Fruit fly (Drosophila melanogaster) whole organism, embryonic: ENCODE measurements around the gene Rpt4.

Source experiments
- BtbVII ChIP-seq: fragments of 200-800 bp; sonication (Bioruptor generic); optimal IDR thresholded peaks from 3 replicates; lab custom pipeline; 2017; ENCODE audit warnings: missing biosample characterization, mild to moderate bottlenecking, missing genetic modification characterization
- Bteb2 ChIP-seq: fragments of 200-800 bp; sonication (Bioruptor generic); optimal IDR thresholded peaks from 2 replicates; lab custom pipeline; 2016; ENCODE audit warnings: missing biosample characterization, missing genetic modification characterization
- CG1024 ChIP-seq: fragments of 200-800 bp; sonication (Bioruptor generic); IDR thresholded peaks from 2 replicates; pipeline ENCODE4 v1.3.6; 2022; ENCODE audit warnings: missing biosample characterization, missing genetic modification characterization
- CG12155 ChIP-seq: fragments of 200-800 bp; sonication (Bioruptor generic); optimal IDR thresholded peaks from 3 replicates; lab custom pipeline; 2016; ENCODE audit warnings: missing biosample characterization, missing genetic modification characterization
- CG12236 ChIP-seq: fragments of 200-800 bp; sonication (Bioruptor generic); optimal IDR thresholded peaks from 2 replicates; lab custom pipeline; 2016; ENCODE audit warnings: missing biosample characterization, missing genetic modification characterization
- CG12942 ChIP-seq: fragments of 200-800 bp; sonication (Bioruptor generic); optimal IDR thresholded peaks from 3 replicates; lab custom pipeline; 2016; ENCODE audit warnings: missing biosample characterization, missing genetic modification characterization
- CG13296 ChIP-seq: fragments of 200-800 bp; sonication (Bioruptor generic); optimal IDR thresholded peaks from 3 replicates; lab custom pipeline; 2018; ENCODE audit warnings: missing biosample characterization, mild to moderate bottlenecking, missing genetic modification characterization
- CG15479 ChIP-seq: fragments of 200-800 bp; sonication (Bioruptor generic); optimal IDR thresholded peaks from 3 replicates; lab custom pipeline; 2019; ENCODE audit warnings: missing biosample characterization, mild to moderate bottlenecking, missing genetic modification characterization, moderate library complexity
- CG31224 ChIP-seq: fragments of 200-800 bp; sonication (Bioruptor generic); IDR thresholded peaks from 2 replicates; pipeline ENCODE4 v1.3.6; 2022; ENCODE audit warnings: missing biosample characterization, missing genetic modification characterization
- CG31388 ChIP-seq: fragments of 200-800 bp; sonication (Bioruptor generic); optimal IDR thresholded peaks from 2 replicates; lab custom pipeline; 2016; ENCODE audit warnings: missing biosample characterization, missing genetic modification characterization
- CG3163 ChIP-seq: fragments of 200-800 bp; sonication (Bioruptor generic); optimal IDR thresholded peaks from 3 replicates; lab custom pipeline; 2016; ENCODE audit warnings: missing biosample characterization, missing genetic modification characterization
- CG6272 ChIP-seq: fragments of 200-800 bp; sonication (Bioruptor generic); IDR thresholded peaks from 2 replicates; pipeline ENCODE4 v1.3.6; 2022; ENCODE audit warnings: missing biosample characterization, missing genetic modification characterization
- CG6689 ChIP-seq: fragments of 200-800 bp; sonication (Bioruptor generic); IDR thresholded peaks from 2 replicates; pipeline ENCODE4 v1.3.6; 2022; ENCODE audit warnings: missing biosample characterization, missing genetic modification characterization
- CG6854 ChIP-seq: fragments of 200-800 bp; sonication (Bioruptor generic); optimal IDR thresholded peaks from 3 replicates; lab custom pipeline; 2017; ENCODE audit warnings: missing biosample characterization, mild to moderate bottlenecking, missing genetic modification characterization
- CG7271 ChIP-seq: fragments of 200-800 bp; sonication (Bioruptor generic); optimal IDR thresholded peaks from 2 replicates; lab custom pipeline; 2018; ENCODE audit warnings: missing biosample characterization, mild to moderate bottlenecking, missing genetic modification characterization, moderate library complexity
- CG7963 ChIP-seq: fragments of 200-800 bp; sonication (Bioruptor generic); IDR thresholded peaks from 3 replicates; pipeline ENCODE4 v1.3.6; 2022; ENCODE audit warnings: missing biosample characterization, missing genetic modification characterization; ENCODE audit not compliant: partially characterized antibody
- CG9932 ChIP-seq: fragments of 200-800 bp; sonication (Bioruptor generic); IDR thresholded peaks from 2 replicates; pipeline ENCODE4 v1.3.6; 2022; ENCODE audit warnings: missing biosample characterization, missing genetic modification characterization
- CHES-1-like ChIP-seq: fragments of 200-800 bp; sonication (Bioruptor generic); optimal IDR thresholded peaks from 2 replicates; lab custom pipeline; 2016; ENCODE audit warnings: missing biosample characterization, missing genetic modification characterization
- CTCF ChIP-seq: fragments of 200-800 bp; sonication (Bioruptor generic); optimal IDR thresholded peaks from 2 replicates; lab custom pipeline; 2017; ENCODE audit warnings: missing biosample characterization, mild to moderate bottlenecking, missing genetic modification characterization, moderate library complexity
- D19B ChIP-seq: fragments of 200-800 bp; sonication (Bioruptor generic); optimal IDR thresholded peaks from 2 replicates; lab custom pipeline; 2017; ENCODE audit warnings: missing biosample characterization, mild to moderate bottlenecking, missing genetic modification characterization
- Dbx ChIP-seq: fragments of 200-800 bp; sonication (Bioruptor generic); IDR thresholded peaks from 3 replicates; pipeline ENCODE4 v1.3.6; 2022; ENCODE audit warnings: missing biosample characterization, missing genetic modification characterization
- Dip2 ChIP-seq: fragments of 200-800 bp; sonication (Bioruptor generic); IDR thresholded peaks from 2 replicates; pipeline ENCODE4 v1.3.6; 2022; ENCODE audit warnings: missing biosample characterization, missing genetic modification characterization
- H2.0 ChIP-seq: fragments of 200-800 bp; sonication (Bioruptor generic); IDR thresholded peaks from 2 replicates; pipeline ENCODE4 v1.3.6; 2022; ENCODE audit warnings: missing biosample characterization, missing genetic modification characterization
- HmgD ChIP-seq: fragments of 200-800 bp; sonication (Bioruptor generic); optimal IDR thresholded peaks from 3 replicates; lab custom pipeline; 2016; ENCODE audit warnings: missing biosample characterization, missing genetic modification characterization
- Hr3 ChIP-seq: fragments of 200-800 bp; sonication (Bioruptor generic); optimal IDR thresholded peaks from 3 replicates; lab custom pipeline; 2016; ENCODE audit warnings: missing biosample characterization, missing genetic modification characterization
- Hsf ChIP-seq: fragments of 200-800 bp; sonication (Bioruptor generic); optimal IDR thresholded peaks from 3 replicates; lab custom pipeline; 2016; ENCODE audit warnings: missing biosample characterization, missing genetic modification characterization
- NK7.1 ChIP-seq: fragments of 200-800 bp; sonication (Bioruptor generic); optimal IDR thresholded peaks from 3 replicates; lab custom pipeline; 2016; ENCODE audit warnings: missing biosample characterization, missing genetic modification characterization
- Nf-YA ChIP-seq: fragments of 200-800 bp; sonication (Bioruptor generic); IDR thresholded peaks from 2 replicates; pipeline ENCODE4 v1.3.6; 2022; ENCODE audit warnings: missing biosample characterization, missing genetic modification characterization
- NfI ChIP-seq: fragments of 200-800 bp; sonication (Bioruptor generic); optimal IDR thresholded peaks from 3 replicates; lab custom pipeline; 2018; ENCODE audit warnings: missing biosample characterization, mild to moderate bottlenecking, missing genetic modification characterization, moderate library complexity
- TFAM ChIP-seq: fragments of 200-800 bp; sonication (Bioruptor generic); optimal IDR thresholded peaks from 2 replicates; lab custom pipeline; 2017; ENCODE audit warnings: missing biosample characterization, missing genetic modification characterization, inconsistent platforms
- Xrp1 ChIP-seq: fragments of 200-800 bp; sonication (Bioruptor generic); IDR thresholded peaks from 2 replicates; pipeline ENCODE4 v1.3.6; 2022; ENCODE audit warnings: missing biosample characterization, missing genetic modification characterization
- ab ChIP-seq: fragments of 200-800 bp; sonication (Bioruptor generic); optimal IDR thresholded peaks from 2 replicates; lab custom pipeline; 2016; ENCODE audit warnings: missing biosample characterization, missing genetic modification characterization
- chif ChIP-seq, 2 experiments: fragments of 200-800 bp; sonication (Bioruptor generic); optimal IDR thresholded peaks; 3 replicates each; lab custom pipeline; 2016; ENCODE audit warnings: missing biosample characterization in 2 of 2, missing genetic modification characterization in 2 of 2
- corto ChIP-seq: fragments of 200-800 bp; sonication (Bioruptor generic); optimal IDR thresholded peaks from 2 replicates; lab custom pipeline; 2016; ENCODE audit warnings: missing biosample characterization, mild to moderate bottlenecking, missing genetic modification characterization, moderate library complexity
- da ChIP-seq: fragments of 200-800 bp; sonication (Bioruptor generic); optimal IDR thresholded peaks from 2 replicates; lab custom pipeline; 2016; ENCODE audit warnings: missing biosample characterization, missing genetic modification characterization
- emc ChIP-seq: fragments of 200-800 bp; sonication (Bioruptor generic); optimal IDR thresholded peaks from 2 replicates; lab custom pipeline; 2016; ENCODE audit warnings: missing biosample characterization, missing genetic modification characterization
- grn ChIP-seq: fragments of 200-800 bp; sonication (Bioruptor generic); optimal IDR thresholded peaks from 3 replicates; lab custom pipeline; 2017; ENCODE audit warnings: missing biosample characterization, missing genetic modification characterization
- hbn ChIP-seq: fragments of 200-800 bp; sonication (Bioruptor generic); IDR thresholded peaks from 2 replicates; pipeline ENCODE4 v1.3.6; 2022; ENCODE audit warnings: missing biosample characterization, missing genetic modification characterization; ENCODE audit not compliant: partially characterized antibody
- hkb ChIP-seq, 2 experiments: fragments of 200-800 bp in 1 of 2; fragments of >200 bp in 1 of 2; sonication (Bioruptor generic) in 1 of 2; IDR thresholded peaks in 1 of 2; optimal IDR thresholded peaks in 1 of 2; 2 replicates each; pipeline versions ENCODE4 v1.3.6 to Lab custom; 2017 to 2022; ENCODE audit warnings: missing biosample characterization in 1 of 2, missing genetic modification characterization in 1 of 2
- jigr1 ChIP-seq: fragments of 200-800 bp; sonication (Bioruptor generic); IDR thresholded peaks from 3 replicates; pipeline ENCODE4 v1.3.6; 2022; ENCODE audit warnings: missing biosample characterization, missing genetic modification characterization
- ken ChIP-seq: fragments of 200-800 bp; sonication (Bioruptor generic); IDR thresholded peaks from 3 replicates; pipeline ENCODE4 v1.3.6; 2022; ENCODE audit warnings: missing biosample characterization, missing genetic modification characterization
- lmd ChIP-seq: fragments of 200-800 bp; sonication (Bioruptor generic); IDR thresholded peaks from 2 replicates; pipeline ENCODE4 v1.3.6; 2022; ENCODE audit warnings: missing biosample characterization, missing genetic modification characterization
- lola ChIP-seq, 3 experiments: fragments of >200 bp in 2 of 3; fragments of 200-800 bp in 1 of 3; sonication (Bioruptor generic) in 1 of 3; optimal IDR thresholded peaks; 2 replicates each; lab custom pipeline; 2017 to 2019; ENCODE audit warnings: missing biosample characterization in 3 of 3, missing genetic modification characterization in 3 of 3, mild to moderate bottlenecking in 1 of 3, moderate library complexity in 1 of 3
- nom ChIP-seq: fragments of 200-800 bp; sonication (Bioruptor generic); optimal IDR thresholded peaks from 2 replicates; lab custom pipeline; 2017; ENCODE audit warnings: missing biosample characterization, missing genetic modification characterization, mild to moderate bottlenecking, moderate library complexity, missing genetic modification reagents
- pfk ChIP-seq: fragments of 200-800 bp; sonication (Bioruptor generic); optimal IDR thresholded peaks from 2 replicates; lab custom pipeline; 2018; ENCODE audit warnings: missing biosample characterization, mild to moderate bottlenecking, missing genetic modification characterization, moderate library complexity
- row ChIP-seq: fragments of 200-800 bp; sonication (Bioruptor generic); IDR thresholded peaks from 3 replicates; pipeline ENCODE4 v1.3.6; 2022; ENCODE audit warnings: missing biosample characterization, missing genetic modification characterization
- slbo ChIP-seq: fragments of 200-800 bp; sonication (Bioruptor generic); IDR thresholded peaks from 2 replicates; pipeline ENCODE4 v1.3.6; 2022; ENCODE audit warnings: missing biosample characterization, missing genetic modification characterization
- sqz ChIP-seq: fragments of 200-800 bp; sonication (Bioruptor generic); optimal IDR thresholded peaks from 3 replicates; lab custom pipeline; 2018; ENCODE audit warnings: missing biosample characterization, mild to moderate bottlenecking, missing genetic modification characterization
- tna ChIP-seq: fragments of 200-800 bp; sonication (Bioruptor generic); IDR thresholded peaks from 2 replicates; pipeline ENCODE4 v1.3.6; 2022; ENCODE audit warnings: missing biosample characterization, missing genetic modification characterization; ENCODE audit not compliant: partially characterized antibody
- vfl ChIP-seq: fragments of 200-800 bp; sonication (Bioruptor generic); optimal IDR thresholded peaks from 2 replicates; lab custom pipeline; 2016; ENCODE audit warnings: missing biosample characterization, missing genetic modification characterization
- wdn ChIP-seq: fragments of 200-800 bp; sonication (Bioruptor generic); IDR thresholded peaks from 2 replicates; pipeline ENCODE4 v1.3.6; 2022; ENCODE audit warnings: missing biosample characterization, missing genetic modification characterization
- wek ChIP-seq: fragments of 200-800 bp; sonication (Bioruptor generic); optimal IDR thresholded peaks from 3 replicates; lab custom pipeline; 2018; ENCODE audit warnings: missing biosample characterization, mild to moderate bottlenecking, missing genetic modification characterization, moderate library complexity

Gene Rpt4

dm6 chrX:6255414-6255915 lies 35.6 kb downstream of the Rpt4 start, which contains the start of the genes Rbcn-3A and Spx (continued):
- TF ChIP-seq TFAM (GFP tag; lab: Kevin White, UChicago) (no peak), emc (no peak), BtbVII (no peak), NK7.1 (GFP tag; lab: Kevin White, UChicago) (no peak), sqz (GFP tag; lab: Kevin White, UChicago) (no peak), CG12155 (GFP tag; lab: Kevin White, UChicago) (no peak), CG12942 (GFP tag; lab: Kevin White, UChicago) (peak; percentile 3), ken (GFP tag; lab: Robert Waterston, UW) (no peak), ab (GFP tag; lab: Kevin White, UChicago) (no peak), H2.0 (GFP tag; lab: Robert Waterston, UW) (no peak; the same call in 1 of the 2 replicates), lola (GFP tag; optimal IDR thresholded peaks at IDR 0.05; lab: Kevin White, UChicago) (peak in 1 of 3 experiments; percentile 32), Nf-YA (GFP tag; lab: Robert Waterston, UW) (no peak), CG7963 (GFP tag; lab: Robert Waterston, UW) (peak; percentile 83), CG9932 (GFP tag; lab: Robert Waterston, UW) (peak; percentile 63), lmd (no peak; the same call in 1 of the 2 replicates), CG6689 (GFP tag; lab: Robert Waterston, UW) (no peak), CG1024 (GFP tag; lab: Robert Waterston, UW) (no peak), pfk (GFP tag; lab: Kevin White, UChicago) (no peak), Dip2 (GFP tag; lab: Robert Waterston, UW) (no peak), CHES-1-like (GFP tag; lab: Kevin White, UChicago) (no peak), chif (GFP tag; optimal IDR thresholded peaks at IDR 0.05; lab: Kevin White, UChicago) (no peak), nom (GFP tag; lab: Kevin White, UChicago) (no peak), vfl (GFP tag; lab: Kevin White, UChicago) (no peak), Dbx (GFP tag; lab: Robert Waterston, UW) (no peak), CG7271 (tag; lab: Kevin White, UChicago) (no peak), slbo (GFP tag; lab: Robert Waterston, UW) (peak; percentile 69), CG12236 (no peak), hkb (optimal IDR thresholded peaks at IDR 0.05; lab: Kevin White, UChicago) (no peak), hkb (GFP tag; IDR thresholded peaks at IDR 0.05; lab: Robert Waterston, UW) (no peak), Bteb2 (no peak), grn (GFP tag; lab: Kevin White, UChicago) (no peak), CG13296 (peak; percentile 19), CG6272 (GFP tag; lab: Robert Waterston, UW) (0 out of 2 replicates have a peak, but pooled peaks have one; percentile 18), D19B (GFP tag; lab: Kevin White, UChicago) (no peak), NfI (GFP tag; lab: Kevin White, UChicago) (peak; percentile 48), wdn (no peak), Hsf (GFP tag; lab: Kevin White, UChicago) (no peak), CG3163 (GFP tag; lab: Kevin White, UChicago) (no peak), CG6854 (GFP tag; lab: Kevin White, UChicago) (no peak), row (GFP tag; lab: Robert Waterston, UW) (peak; percentile 81), wek (no peak), hbn (peak; percentile 78), tna (GFP tag; lab: Robert Waterston, UW) (peak; percentile 70), CTCF (no peak), Xrp1 (GFP tag; lab: Robert Waterston, UW) (peak; percentile 5; the same call in 1 of the 2 replicates), Hr3 (GFP tag; lab: Kevin White, UChicago) (peak; percentile 45), HmgD (GFP tag; lab: Kevin White, UChicago) (no peak), CG31224 (GFP tag; lab: Robert Waterston, UW) (no peak), CG15479 (GFP tag; lab: Kevin White, UChicago) (no peak), corto (GFP tag; lab: Kevin White, UChicago) (no peak), CG31388 (GFP tag; lab: Kevin White, UChicago) (no peak), da (GFP tag; lab: Kevin White, UChicago) (no peak), jigr1 (GFP tag; lab: Robert Waterston, UW) (no peak)
